Worm (Caenorhabditis elegans) whole organism, L1 larva: ENCODE measurements around the gene Y54G2A.11.

Experiments used
- Y116A8C.19 ChIP-seq: sonication (generic microtip); optimal IDR thresholded peaks from 2 replicates; lab custom pipeline; 2016; ENCODE audit warnings: missing compliant biosample characterization, missing genetic modification characterization, borderline replicate concordance
- aha-1 ChIP-seq: fragments of 150-350 bp; optimal IDR thresholded peaks from 2 replicates; lab custom pipeline; 2014; ENCODE audit warnings: missing biosample characterization, missing genetic modification characterization
- ceh-82 ChIP-seq, 3 experiments: fragments of 150-350 bp in 1 of 3; sonication (generic microtip) in 2 of 3; optimal IDR thresholded peaks; 2 replicates each; lab custom pipeline; 2014 to 2017; ENCODE audit warnings: missing biosample characterization in 3 of 3, missing genetic modification characterization in 3 of 3
- ceh-88 ChIP-seq: fragments of 200-800 bp; sonication (Bioruptor generic); IDR thresholded peaks from 2 replicates; pipeline ENCODE4 v1.3.6; 2022; ENCODE audit warnings: missing genetic modification characterization, missing compliant biosample characterization
- ceh-90 ChIP-seq: sonication (generic microtip); optimal IDR thresholded peaks from 2 replicates; lab custom pipeline; 2016; ENCODE audit warnings: missing genetic modification characterization, missing compliant biosample characterization
- ces-1 ChIP-seq: fragments of 150-350 bp; optimal IDR thresholded peaks from 2 replicates; lab custom pipeline; 2014; ENCODE audit warnings: missing biosample characterization, missing genetic modification reagents, missing genetic modification characterization
- efl-1 ChIP-seq, 4 experiments: fragments of 150-350 bp; optimal IDR thresholded peaks in 3 of 4; peaks in 1 of 4; 1 replicate in 1 of 4; 2 replicates in 3 of 4; lab custom pipeline; 2014; ENCODE audit warnings: missing biosample characterization in 2 of 4, missing genetic modification characterization in 2 of 4, missing genetic modification reagents in 2 of 4
- ets-5 ChIP-seq: fragments of 200-800 bp; sonication (Bioruptor generic); IDR thresholded peaks from 2 replicates; pipeline ENCODE4 v1.3.6; 2022; ENCODE audit warnings: missing genetic modification characterization, missing compliant biosample characterization
- fkh-10 ChIP-seq: sonication (generic microtip); optimal IDR thresholded peaks from 2 replicates; lab custom pipeline; 2017; ENCODE audit warnings: missing biosample characterization, missing genetic modification reagents, missing genetic modification characterization
- fkh-4 ChIP-seq: sonication (generic microtip); optimal IDR thresholded peaks from 2 replicates; lab custom pipeline; 2016; ENCODE audit warnings: missing compliant biosample characterization, missing genetic modification characterization, borderline replicate concordance
- hlh-4 ChIP-seq: sonication (generic microtip); optimal IDR thresholded peaks from 2 replicates; lab custom pipeline; 2016; ENCODE audit warnings: mild to moderate bottlenecking, missing genetic modification characterization, missing compliant biosample characterization
- irx-1 ChIP-seq: sonication (generic microtip); optimal IDR thresholded peaks from 2 replicates; lab custom pipeline; 2016; ENCODE audit warnings: missing genetic modification characterization, missing compliant biosample characterization
- isw-1 ChIP-seq: fragments of 200-800 bp; sonication (Bioruptor generic); IDR thresholded peaks from 2 replicates; pipeline ENCODE4 v1.3.6; 2022; ENCODE audit warnings: missing genetic modification characterization, missing compliant biosample characterization
- jun-1 ChIP-seq: fragments of 150-350 bp; optimal IDR thresholded peaks from 2 replicates; lab custom pipeline; 2014; ENCODE audit warnings: missing biosample characterization, missing genetic modification reagents, missing genetic modification characterization
- lin-14 ChIP-seq: fragments of 200-800 bp; sonication (Bioruptor generic); optimal IDR thresholded peaks from 2 replicates; lab custom pipeline; 2018; ENCODE audit warnings: mild to moderate bottlenecking, missing genetic modification characterization, moderate library complexity, missing compliant biosample characterization
- lir-3 ChIP-seq: sonication (generic microtip); optimal IDR thresholded peaks from 2 replicates; lab custom pipeline; 2016; ENCODE audit warnings: mild to moderate bottlenecking, missing genetic modification characterization, moderate library complexity, missing compliant biosample characterization; ENCODE audit not compliant: poor library complexity
- mep-1 ChIP-seq: fragments of 150-350 bp; optimal IDR thresholded peaks from 2 replicates; lab custom pipeline; 2014; ENCODE audit warnings: missing biosample characterization, missing genetic modification characterization
- nhr-19 ChIP-seq: fragments of 200-800 bp; sonication (Bioruptor generic); conservative IDR thresholded peaks from 2 replicates; pipeline ENCODE4 v1.3.6; 2022; ENCODE audit warnings: missing genetic modification characterization, missing compliant biosample characterization
- nhr-237 ChIP-seq: fragments of 150-350 bp; optimal IDR thresholded peaks from 2 replicates; lab custom pipeline; 2014; ENCODE audit warnings: missing biosample characterization, missing genetic modification characterization
- nhr-28 ChIP-seq: fragments of 150-350 bp; optimal IDR thresholded peaks from 2 replicates; lab custom pipeline; 2014; ENCODE audit warnings: missing biosample characterization, missing genetic modification characterization
- nhr-71 ChIP-seq: sonication (generic microtip); optimal IDR thresholded peaks from 2 replicates; lab custom pipeline; 2016; ENCODE audit warnings: mild to moderate bottlenecking, missing genetic modification characterization, moderate library complexity, missing compliant biosample characterization
- nhr-90 ChIP-seq: sonication (generic microtip); optimal IDR thresholded peaks from 2 replicates; lab custom pipeline; 2016; ENCODE audit warnings: mild to moderate bottlenecking, missing genetic modification characterization, missing compliant biosample characterization; ENCODE audit not compliant: poor library complexity
- pag-3 ChIP-seq: sonication (generic microtip); optimal IDR thresholded peaks from 2 replicates; lab custom pipeline; 2017; ENCODE audit warnings: missing genetic modification characterization, mild to moderate bottlenecking, missing compliant biosample characterization, antibody characterized with exemption, borderline replicate concordance; ENCODE audit not compliant: insufficient read depth
- rnt-1 ChIP-seq: sonication (generic microtip); optimal IDR thresholded peaks from 2 replicates; lab custom pipeline; 2016; ENCODE audit warnings: mild to moderate bottlenecking, missing genetic modification characterization, moderate library complexity, missing compliant biosample characterization
- snpc-4 ChIP-seq: fragments of 150-350 bp; optimal IDR thresholded peaks from 2 replicates; lab custom pipeline; 2014; ENCODE audit warnings: missing biosample characterization, missing genetic modification characterization
- sup-37 ChIP-seq: fragments of 200-800 bp; sonication (Bioruptor generic); optimal IDR thresholded peaks from 2 replicates; lab custom pipeline; 2018; ENCODE audit warnings: mild to moderate bottlenecking, missing genetic modification characterization, missing compliant biosample characterization
- swsn-7 ChIP-seq: sonication (generic microtip); optimal IDR thresholded peaks from 2 replicates; lab custom pipeline; 2016; ENCODE audit warnings: missing genetic modification characterization, missing compliant biosample characterization
- tbx-2 ChIP-seq: sonication (generic microtip); optimal IDR thresholded peaks from 2 replicates; lab custom pipeline; 2016; ENCODE audit warnings: missing genetic modification characterization, missing compliant biosample characterization
- tlp-1 ChIP-seq: fragments of 150-350 bp; optimal IDR thresholded peaks from 2 replicates; lab custom pipeline; 2014; ENCODE audit warnings: missing biosample characterization, missing genetic modification characterization
- unc-86 ChIP-seq: sonication (generic microtip); optimal IDR thresholded peaks from 2 replicates; lab custom pipeline; 2016; ENCODE audit warnings: missing genetic modification characterization, missing compliant biosample characterization
- unc-98 ChIP-seq: fragments of 200-800 bp; sonication (Bioruptor generic); IDR thresholded peaks from 2 replicates; pipeline ENCODE4 v1.3.6; 2022; ENCODE audit warnings: missing genetic modification characterization, missing compliant biosample characterization
- vab-15 ChIP-seq: sonication (generic microtip); optimal IDR thresholded peaks from 2 replicates; lab custom pipeline; 2017; ENCODE audit warnings: missing genotype, mild to moderate bottlenecking, missing genetic modification characterization, missing compliant biosample characterization
- xbp-1 ChIP-seq: sonication (generic microtip); optimal IDR thresholded peaks from 2 replicates; lab custom pipeline; 2016; ENCODE audit warnings: missing genetic modification characterization, missing compliant biosample characterization

Y54G2A.11 gene

ce11 chrIV:2762380-2762779 is 9.2 kb downstream of the Y54G2A.11 start, which contains the start of gene Y54G2A.77:
Gene Y54G2A.77 (plus strand): TSS chrIV:2762680.
- TF ChIP-seq nhr-90: no peak
- TF ChIP-seq nhr-19 (GFP tag; lab: Robert Waterston, UW): no peak
- TF ChIP-seq pag-3 (tag; lab: Kevin White, UChicago): no peak
- no peak for TF ChIP-seq aha-1 (tag; lab: Kevin White, UChicago)
- no peak for TF ChIP-seq sup-37 (GFP tag; lab: Kevin White, UChicago)
- no peak for TF ChIP-seq nhr-71 (tag; lab: Kevin White, UChicago)
- TF ChIP-seq fkh-10 (GFP tag; lab: Kevin White, UChicago): no peak
- TF ChIP-seq ceh-82 (tag; optimal IDR thresholded peaks at IDR 0.05; lab: Kevin White, UChicago): no peak
- no peak for TF ChIP-seq ceh-88 (GFP tag; lab: Robert Waterston, UW)
- TF ChIP-seq tbx-2 (tag; lab: Kevin White, UChicago): no peak
- TF ChIP-seq rnt-1: no peak
- no peak for TF ChIP-seq lir-3 (tag; lab: Kevin White, UChicago)
- no peak for TF ChIP-seq lin-14 (GFP tag; lab: Kevin White, UChicago)
- TF ChIP-seq nhr-28 (tag; lab: Kevin White, UChicago): no peak

ce11 chrIV:2761477-2761876 is 10.1 kb downstream of the Y54G2A.11 start:
- TF ChIP-seq pag-3 (tag; lab: Kevin White, UChicago): no peak
- TF ChIP-seq lin-14 (GFP tag; lab: Kevin White, UChicago): no peak
- TF ChIP-seq ces-1 (GFP tag; lab: Kevin White, UChicago): no peak
- no peak for TF ChIP-seq fkh-10 (GFP tag; lab: Kevin White, UChicago)
- no peak for TF ChIP-seq Y116A8C.19 (tag; lab: Kevin White, UChicago)
- no peak for TF ChIP-seq fkh-4 (tag; lab: Kevin White, UChicago)
- no peak for TF ChIP-seq nhr-19 (GFP tag; lab: Robert Waterston, UW)
- no peak for TF ChIP-seq hlh-4 (tag; lab: Kevin White, UChicago)
- no peak for TF ChIP-seq ets-5 (GFP tag; lab: Robert Waterston, UW)
- TF ChIP-seq efl-1 (optimal IDR thresholded peaks at IDR 0.05; lab: Kevin White, UChicago): no peak
- TF ChIP-seq efl-1 (GFP tag; optimal IDR thresholded peaks at IDR 0.05 in 1 of 2; lab: Kevin White, UChicago): no peak
- TF ChIP-seq snpc-4 (tag; lab: Kevin White, UChicago): no peak
- no peak for TF ChIP-seq swsn-7
- no peak for TF ChIP-seq ceh-88 (GFP tag; lab: Robert Waterston, UW)
- no peak for TF ChIP-seq tlp-1 (tag; lab: Kevin White, UChicago)

ce11 chrIV:2759163-2759562 is 12.4 kb downstream of the Y54G2A.11 start, which contains the start of gene Y54G2A.38:
Gene Y54G2A.38 (plus strand): TSS chrIV:2759463.
- no peak for TF ChIP-seq unc-98 (GFP tag; lab: Robert Waterston, UW)

ce11 chrIV:2758079-2758478 is 13.5 kb downstream of the Y54G2A.11 start:
- TF ChIP-seq mep-1 (no peak), vab-15 (tag; lab: Kevin White, UChicago) (no peak), unc-98 (GFP tag; lab: Robert Waterston, UW) (no peak), ceh-88 (GFP tag; lab: Robert Waterston, UW) (no peak), isw-1 (no peak), jun-1 (tag; lab: Kevin White, UChicago) (no peak), xbp-1 (tag; lab: Kevin White, UChicago) (no peak), nhr-19 (GFP tag; lab: Robert Waterston, UW) (no peak), irx-1 (tag; lab: Kevin White, UChicago) (no peak), ceh-90 (tag; lab: Kevin White, UChicago) (no peak), unc-86 (no peak), ets-5 (GFP tag; lab: Robert Waterston, UW) (no peak), sup-37 (GFP tag; lab: Kevin White, UChicago) (no peak), nhr-237 (tag; lab: Kevin White, UChicago) (no peak), fkh-10 (GFP tag; lab: Kevin White, UChicago) (no peak)
